Worm (Caenorhabditis elegans): ENCODE data around the gene gst-20.
A peak's percentile ranks its signal among the peaks of the same experiment; 100 is the strongest.

Gene gst-20

DNA sequence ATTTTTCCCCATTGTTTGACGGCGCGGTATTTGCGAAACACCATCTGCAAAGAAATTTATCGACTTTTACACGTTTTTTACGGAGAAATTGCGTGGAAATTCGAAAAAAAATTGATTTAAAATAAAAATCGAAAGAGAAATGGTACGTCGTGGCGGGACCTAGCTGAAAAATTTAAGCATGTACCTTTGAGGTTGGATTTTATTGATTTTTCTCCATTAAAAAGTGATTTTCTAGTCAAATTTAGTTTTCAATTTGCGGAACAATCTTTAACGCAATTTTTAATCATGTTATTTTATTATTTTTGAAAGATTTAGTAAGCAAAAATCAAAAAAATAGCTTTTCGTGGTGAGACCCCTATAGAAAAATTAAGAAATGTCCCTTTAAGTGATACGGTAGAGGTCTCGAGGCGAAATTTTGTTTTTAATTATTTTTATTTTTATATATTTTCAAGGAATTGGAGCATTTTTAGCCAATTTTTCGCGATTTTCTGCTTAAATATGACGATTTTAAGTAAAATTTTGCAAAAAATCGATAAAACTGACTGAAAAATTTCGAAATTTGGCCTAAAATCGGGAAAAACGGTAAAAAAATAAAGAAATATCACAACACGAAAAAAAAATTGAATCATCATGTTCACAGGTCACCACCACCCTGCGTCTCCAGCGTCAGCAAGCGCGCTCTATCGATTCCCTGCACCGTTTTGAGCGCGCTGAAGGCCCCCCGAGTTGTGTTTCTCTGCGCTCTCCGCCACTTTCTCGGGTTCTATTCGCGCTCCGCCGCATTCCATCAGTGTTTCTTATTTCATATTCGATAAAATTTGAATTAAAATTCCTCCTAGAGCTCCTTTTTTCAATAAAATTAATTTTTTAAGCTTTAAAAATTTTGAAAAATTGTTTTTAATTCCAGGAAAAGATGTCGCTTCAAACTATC, 34.3 kb downstream of the gst-20 start, which contains the start of the genes mrpl-37 and lin-38 (continued):
- TF ChIP-seq T26A8.4 (GFP tag; IDR thresholded peaks at IDR 0.05) (no peak), nhr-77 (tag; optimal IDR thresholded peaks at IDR 0.05) (peak; percentile 85), ceh-82 (tag; optimal IDR thresholded peaks at IDR 0.05) (no peak), lim-7 (GFP tag; IDR thresholded peaks at IDR 0.05) (no peak), daf-8 (GFP tag; IDR thresholded peaks at IDR 0.05) (no peak), arid-1 (GFP tag; conservative IDR thresholded peaks at IDR 0.05) (no peak), nhr-76 (tag; optimal IDR thresholded peaks at IDR 0.05) (no peak)

DNA sequence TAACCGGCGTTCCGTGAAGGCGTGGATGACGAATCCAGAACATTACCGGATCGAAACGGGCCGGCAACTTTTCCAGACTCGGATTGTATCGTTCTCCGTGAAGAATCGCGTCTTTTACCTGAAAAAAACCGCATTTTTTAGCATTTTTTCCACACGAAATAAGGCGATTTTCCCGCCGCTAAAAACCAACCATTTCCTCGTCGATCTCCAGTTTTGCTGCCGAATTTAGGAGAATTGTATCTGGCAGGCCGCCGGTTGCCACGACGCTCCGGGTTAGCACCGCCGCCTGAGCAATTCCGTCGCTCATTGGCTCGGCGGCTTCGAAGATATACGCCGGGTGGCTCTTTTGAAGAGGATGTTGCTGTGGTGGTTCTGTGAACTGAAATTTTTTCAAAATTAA, 35.2 kb downstream of the gst-20 start:
- TF ChIP-seq aha-1 (tag) (peak; percentile 91), ctbp-1 (GFP tag; IDR thresholded peaks at IDR 0.05) (no peak), mdt-29 (GFP tag; IDR thresholded peaks at IDR 0.05) (no peak), set-16 (GFP tag; IDR thresholded peaks at IDR 0.05) (peak; percentile 60)

DNA sequence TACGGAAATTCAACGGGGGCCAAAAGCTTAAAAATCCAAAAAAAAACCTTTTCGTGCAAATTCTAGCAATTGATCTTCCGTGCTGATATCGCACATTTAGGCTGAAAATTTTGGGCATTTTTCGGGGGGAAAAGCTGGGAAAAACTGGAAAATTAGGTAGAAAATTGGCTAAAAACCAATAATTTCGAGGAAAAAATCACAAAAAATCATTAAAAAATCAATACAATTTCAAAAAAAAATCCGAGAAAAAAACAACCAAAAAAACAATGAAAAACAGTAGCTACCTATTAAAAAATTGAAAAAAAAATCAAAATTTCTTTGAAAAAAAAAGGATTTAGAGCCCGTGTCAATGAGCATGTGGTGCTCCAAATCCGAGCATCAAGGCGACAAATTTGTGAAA, 41.8 kb downstream of the gst-20 start, which contains the start of gene Y48E1B.3:
Gene Y48E1B.3 (minus strand): TSS at position 101 of the 400 bp plus-strand sequence.
- TF ChIP-seq ZK337.2 (GFP tag; IDR thresholded peaks at IDR 0.05) (no peak), ztf-11 (tag; optimal IDR thresholded peaks at IDR 0.05) (no peak), ZK546.5 (tag; optimal IDR thresholded peaks at IDR 0.05) (no peak)

DNA sequence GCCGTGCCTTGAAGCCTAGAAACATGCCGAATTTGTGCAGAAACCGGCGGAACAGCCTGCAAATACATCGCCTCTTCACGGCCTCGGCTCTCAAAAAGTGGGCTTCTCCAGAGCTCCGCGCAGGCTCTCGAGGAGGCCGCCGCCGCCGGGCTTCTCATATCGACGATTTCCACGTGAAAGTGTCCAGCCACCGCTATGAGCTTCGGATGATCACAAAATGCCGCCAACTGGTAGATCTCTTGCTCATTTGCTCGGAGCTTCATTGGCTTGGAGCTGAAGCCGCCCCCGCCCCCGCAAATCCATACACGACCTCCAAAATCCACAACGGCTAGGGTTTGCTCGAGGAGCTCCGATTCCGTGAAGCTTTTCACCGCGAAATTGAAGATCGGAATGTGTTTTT, 49.1 kb downstream of the gst-20 start:
- no peak for TF ChIP-seq ctbp-1 (GFP tag; IDR thresholded peaks at IDR 0.05)
- TF ChIP-seq dmd-8 (GFP tag; IDR thresholded peaks at IDR 0.05), result no peak
- no peak for TF ChIP-seq mdt-29 (GFP tag; IDR thresholded peaks at IDR 0.05)
- TF ChIP-seq Y48G9A.11 (GFP tag; IDR thresholded peaks at IDR 0.05), result peak; percentile 30; the same call in 1 of the 2 replicates
- no peak for TF ChIP-seq Y105C5A.15 (GFP tag; IDR thresholded peaks at IDR 0.05)
- no peak for TF ChIP-seq lin-1 (GFP tag; IDR thresholded peaks at IDR 0.05)
- TF ChIP-seq hlh-11 (tag; optimal IDR thresholded peaks at IDR 0.05), result no peak
- no peak for TF ChIP-seq vab-7 (GFP tag; IDR thresholded peaks at IDR 0.05)
- no peak for TF ChIP-seq egl-27 (tag; optimal IDR thresholded peaks at IDR 0.05)
- no peak for TF ChIP-seq aha-1 (tag)
- TF ChIP-seq set-16 (GFP tag; IDR thresholded peaks at IDR 0.05), result peak; percentile 87
- TF ChIP-seq nhr-76 (tag; optimal IDR thresholded peaks at IDR 0.05), result no peak
- no peak for TF ChIP-seq lsy-2 (tag; optimal IDR thresholded peaks at IDR 0.05)

Measured in whole organism, L4 larva.